Fruit fly (Drosophila melanogaster) whole organism, adult: Measurements from ENCODE around the gene CheB38c.

Experiments used
- CG11617 ChIP-seq: fragments of 200-800 bp; sonication (Bioruptor generic); optimal IDR thresholded peaks from 2 replicates; lab custom pipeline; 2017; ENCODE audit warnings: mild to moderate bottlenecking, missing biosample characterization, missing genetic modification reagents, missing genetic modification characterization
- CG12768 ChIP-seq: fragments of 200-800 bp; sonication (Bioruptor generic); optimal IDR thresholded peaks from 2 replicates; lab custom pipeline; 2017; ENCODE audit warnings: missing biosample characterization, missing genetic modification characterization, mild to moderate bottlenecking, moderate library complexity, missing genetic modification reagents
- CG14711 ChIP-seq: fragments of 200-800 bp; sonication (Bioruptor generic); optimal IDR thresholded peaks from 2 replicates; lab custom pipeline; 2018; ENCODE audit warnings: missing biosample characterization, mild to moderate bottlenecking, missing genetic modification characterization, moderate library complexity
- CG1620 ChIP-seq: fragments of 200-800 bp; sonication (Bioruptor generic); optimal IDR thresholded peaks from 2 replicates; lab custom pipeline; 2016; ENCODE audit warnings: missing biosample characterization, missing genetic modification characterization
- CG33017 ChIP-seq: fragments of 200-800 bp; sonication (Bioruptor generic); optimal IDR thresholded peaks from 2 replicates; lab custom pipeline; 2018; ENCODE audit warnings: missing biosample characterization, mild to moderate bottlenecking, missing genetic modification characterization, moderate library complexity
- CG5204 ChIP-seq: fragments of 200-800 bp; sonication (Bioruptor generic); optimal IDR thresholded peaks from 2 replicates; lab custom pipeline; 2016; ENCODE audit warnings: missing biosample characterization, missing genetic modification characterization
- CG7101 ChIP-seq: fragments of 200-800 bp; sonication (Bioruptor generic); optimal IDR thresholded peaks from 2 replicates; lab custom pipeline; 2018; ENCODE audit warnings: missing biosample characterization, mild to moderate bottlenecking, missing genetic modification characterization, moderate library complexity
- Clk ChIP-seq: fragments of 200-800 bp; sonication (Bioruptor generic); optimal IDR thresholded peaks from 2 replicates; lab custom pipeline; 2017; ENCODE audit warnings: missing biosample characterization, missing genetic modification characterization
- Crg-1 ChIP-seq: fragments of 200-800 bp; sonication (Bioruptor generic); optimal IDR thresholded peaks from 2 replicates; lab custom pipeline; 2016; ENCODE audit warnings: missing biosample characterization, missing genetic modification characterization
- Hr96 ChIP-seq: fragments of 200-800 bp; sonication (Bioruptor generic); optimal IDR thresholded peaks from 2 replicates; lab custom pipeline; 2016; ENCODE audit warnings: missing biosample characterization, missing genetic modification characterization
- Mnt ChIP-seq: fragments of 200-800 bp; sonication (Bioruptor generic); optimal IDR thresholded peaks from 2 replicates; lab custom pipeline; 2016; ENCODE audit warnings: missing biosample characterization, mild to moderate bottlenecking, missing genetic modification characterization
- bab1 ChIP-seq: fragments of 200-800 bp; sonication (Bioruptor generic); optimal IDR thresholded peaks from 3 replicates; lab custom pipeline; 2019; ENCODE audit warnings: missing biosample characterization, mild to moderate bottlenecking, missing genetic modification characterization, moderate library complexity
- cic ChIP-seq: fragments of 200-800 bp; sonication (Bioruptor generic); optimal IDR thresholded peaks from 2 replicates; lab custom pipeline; 2017; ENCODE audit warnings: missing biosample characterization, mild to moderate bottlenecking, missing genetic modification characterization, moderate library complexity
- cnc ChIP-seq, 2 experiments: fragments of >200 bp; optimal IDR thresholded peaks; 2 replicates each; lab custom pipeline; 2017
- kay ChIP-seq: fragments of 200-800 bp; sonication (Bioruptor generic); peaks from one replicate; lab custom pipeline; 2016; ENCODE audit warnings: missing biosample characterization, missing genetic modification characterization, borderline replicate concordance
- ovo ChIP-seq: fragments of 200-800 bp; sonication (Bioruptor generic); optimal IDR thresholded peaks from 2 replicates; lab custom pipeline; 2016; ENCODE audit warnings: missing biosample characterization, missing genetic modification characterization
- pad ChIP-seq: fragments of 200-800 bp; sonication (Bioruptor generic); optimal IDR thresholded peaks from 3 replicates; lab custom pipeline; 2017; ENCODE audit warnings: missing biosample characterization, missing genetic modification characterization, mild to moderate bottlenecking, moderate library complexity, missing genetic modification reagents
- tj ChIP-seq: fragments of 200-800 bp; sonication (Bioruptor generic); optimal IDR thresholded peaks from 3 replicates; lab custom pipeline; 2017; ENCODE audit warnings: missing biosample characterization, mild to moderate bottlenecking, missing genetic modification characterization, moderate library complexity
- toe ChIP-seq: fragments of 200-800 bp; sonication (Bioruptor generic); optimal IDR thresholded peaks from 2 replicates; lab custom pipeline; 2016; ENCODE audit warnings: missing biosample characterization, missing genetic modification characterization

CheB38c gene

DNA sequence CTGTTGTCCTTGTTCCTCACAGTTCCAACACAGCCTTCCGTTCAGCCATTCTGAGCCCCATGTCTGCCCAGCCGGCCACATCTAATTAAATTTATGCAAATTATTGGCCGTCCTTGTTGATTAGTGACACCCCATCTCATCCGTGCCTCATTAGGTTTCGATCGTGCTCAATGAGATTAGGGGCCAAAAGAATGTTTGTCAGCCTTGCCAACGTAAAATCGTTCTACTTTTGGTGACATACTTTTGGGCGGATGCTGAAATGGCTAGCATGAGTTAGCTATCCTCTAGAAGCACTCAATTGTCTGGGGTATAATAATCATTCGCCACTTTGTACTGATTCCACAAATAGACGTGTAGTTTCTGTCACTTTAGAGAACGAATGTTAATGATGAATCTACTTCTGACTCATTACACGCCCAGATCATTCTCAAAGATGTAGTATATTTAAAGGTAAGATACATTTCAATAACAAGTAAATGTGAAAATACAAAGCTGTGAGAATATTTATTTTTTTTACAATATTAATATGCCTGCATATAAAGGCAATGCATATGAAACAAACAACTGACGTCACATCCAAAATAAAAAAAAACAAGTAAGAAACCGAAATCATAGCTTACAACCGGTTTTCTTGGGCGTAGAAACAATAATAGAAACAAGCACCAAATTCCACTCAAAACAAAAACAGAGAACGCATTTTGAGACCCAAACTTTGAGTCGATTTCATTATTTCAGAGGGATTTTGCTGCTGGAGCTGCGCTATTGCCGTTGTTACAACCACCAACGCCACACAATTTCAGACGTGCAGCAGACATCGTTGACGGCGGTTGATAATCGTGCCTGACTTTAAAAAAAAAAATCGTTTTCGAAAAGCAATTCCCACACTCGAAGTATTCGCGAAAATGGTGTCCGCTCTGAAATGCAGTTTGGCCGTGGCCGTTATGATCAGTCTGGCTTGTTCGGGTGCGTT, 38.0 kb upstream of the CheB38c start, which contains the start of gene bero:
Gene bero (plus strand): TSS at position 325 of the 970 bp plus-strand sequence.
- TF ChIP-seq cnc (optimal IDR thresholded peaks at IDR 0.05; lab: Kevin White, UChicago), result peak; percentile 53 to 70
- no peak for TF ChIP-seq Clk (GFP tag; lab: Kevin White, UChicago)
- TF ChIP-seq kay (GFP tag; lab: Kevin White, UChicago), result peak; percentile 96
- TF ChIP-seq CG7101, result no peak

DNA sequence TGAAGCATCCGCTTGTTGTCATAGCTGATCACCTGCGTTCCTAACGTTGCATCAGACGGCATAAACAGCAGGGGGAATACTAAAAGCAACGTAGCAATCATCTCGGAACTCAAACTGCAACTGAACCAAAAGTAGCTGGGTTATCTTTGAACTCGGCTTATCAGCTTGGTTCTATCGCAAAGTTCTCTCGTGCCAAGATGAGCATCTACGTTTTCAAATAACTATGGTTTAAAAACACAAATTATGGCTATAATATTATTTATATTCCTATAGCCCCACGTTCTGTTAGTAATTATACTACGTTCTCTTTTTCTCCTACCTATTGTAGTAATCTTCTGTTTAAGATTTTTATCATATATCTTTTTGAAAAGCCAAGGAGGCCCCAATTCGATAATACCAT, 37.1 kb upstream of the CheB38c start, which contains the start of gene CG14400:
Gene CG14400 (minus strand): TSS at position 101 of the 400 bp plus-strand sequence.
- TF ChIP-seq CG14711 (tag; lab: Kevin White, UChicago) (no peak), Crg-1 (GFP tag; lab: Kevin White, UChicago) (no peak), Mnt (GFP tag; lab: Kevin White, UChicago) (no peak), Clk (GFP tag; lab: Kevin White, UChicago) (no peak), cic (GFP tag; lab: Kevin White, UChicago) (no peak), CG5204 (GFP tag; lab: Kevin White, UChicago) (no peak), cnc (optimal IDR thresholded peaks at IDR 0.05; lab: Kevin White, UChicago) (no peak), CG7101 (no peak), pad (GFP tag; lab: Kevin White, UChicago) (no peak), CG12768 (GFP tag; lab: Kevin White, UChicago) (no peak), ovo (GFP tag; lab: Kevin White, UChicago) (no peak), Hr96 (GFP tag; lab: Kevin White, UChicago) (no peak), toe (GFP tag; lab: Kevin White, UChicago) (no peak), tj (GFP tag; lab: Kevin White, UChicago) (no peak), CG1620 (GFP tag; lab: Kevin White, UChicago) (no peak), bab1 (GFP tag; lab: Kevin White, UChicago) (no peak), kay (GFP tag; lab: Kevin White, UChicago) (no peak)

DNA sequence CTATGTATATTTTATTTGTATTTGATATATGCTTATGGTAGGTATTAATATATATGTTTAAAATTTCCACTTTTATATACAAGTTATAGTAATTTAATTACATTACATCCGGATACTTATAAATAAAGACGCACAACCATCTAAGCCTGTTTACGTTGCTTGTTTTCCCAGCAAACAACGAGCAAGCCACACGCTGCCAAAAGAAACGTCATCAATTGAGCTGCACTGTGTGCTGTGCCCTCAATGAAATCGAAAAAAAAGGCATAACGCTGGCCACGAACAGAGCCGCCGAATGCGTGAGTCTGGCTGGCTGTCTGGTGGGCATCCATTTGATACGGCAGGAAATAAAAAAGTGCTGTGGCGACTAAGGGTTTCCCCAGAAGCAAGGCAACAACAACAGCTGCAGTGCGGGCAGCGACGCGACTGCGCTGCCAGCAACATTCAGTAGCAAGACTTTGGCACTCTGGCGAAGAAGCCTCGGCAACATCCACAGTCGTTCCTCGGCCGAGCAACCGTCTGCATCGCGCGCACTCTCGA, 31.5 kb upstream of the CheB38c start, which contains the start of gene twit:
Gene twit (plus strand): TSS at position 487 of the 537 bp plus-strand sequence.
- TF ChIP-seq kay (GFP tag; lab: Kevin White, UChicago), result no peak
- no peak for TF ChIP-seq Clk (GFP tag; lab: Kevin White, UChicago)
- TF ChIP-seq CG33017 (tag; lab: Kevin White, UChicago), result no peak
- TF ChIP-seq CG7101, result no peak
- no peak for TF ChIP-seq CG14711 (tag; lab: Kevin White, UChicago)
- TF ChIP-seq CG11617 (GFP tag; lab: Kevin White, UChicago), result no peak
- TF ChIP-seq pad (GFP tag; lab: Kevin White, UChicago), result no peak
- TF ChIP-seq CG1620 (GFP tag; lab: Kevin White, UChicago), result no peak
- no peak for TF ChIP-seq bab1 (GFP tag; lab: Kevin White, UChicago)

DNA sequence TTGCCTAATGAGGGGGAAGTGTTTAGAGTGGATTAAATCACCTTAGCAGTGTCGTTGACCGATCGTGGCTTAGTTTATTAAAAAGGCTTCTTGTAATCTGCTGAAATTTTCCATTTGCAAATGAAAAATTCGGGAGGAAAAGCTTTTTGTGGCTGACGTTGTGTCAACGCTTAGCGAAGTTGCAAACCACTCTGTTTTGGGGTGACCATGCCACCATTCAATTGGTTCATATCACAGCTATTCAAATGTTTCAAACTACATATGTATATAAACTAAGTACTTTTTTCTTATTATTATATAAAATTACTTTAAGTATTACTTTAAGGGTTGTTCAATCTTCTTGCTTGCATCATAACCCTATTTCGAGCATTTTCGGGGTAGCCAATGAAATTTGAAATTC, 30.9 kb upstream of the CheB38c start:
- TF ChIP-seq pad (GFP tag; lab: Kevin White, UChicago) (no peak), CG1620 (GFP tag; lab: Kevin White, UChicago) (no peak), Mnt (GFP tag; lab: Kevin White, UChicago) (no peak)

DNA sequence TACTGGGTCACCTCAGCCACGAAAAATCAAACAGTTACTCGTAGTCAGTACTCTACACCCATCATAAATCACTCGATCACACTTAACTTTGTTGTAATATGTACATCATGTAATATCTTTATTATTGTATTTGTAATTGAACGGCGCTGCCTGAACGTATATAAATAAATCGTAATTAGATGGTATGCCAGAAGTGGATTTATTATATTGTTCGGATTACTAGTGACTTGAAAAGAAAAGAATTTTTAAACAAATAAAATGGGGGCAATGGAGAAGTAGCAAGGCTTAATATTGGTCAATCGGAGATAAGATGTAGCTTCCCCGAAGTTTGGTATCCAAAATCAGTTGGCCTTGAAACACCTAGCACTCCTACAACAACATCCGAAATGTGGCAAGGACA, 28.3 kb upstream of the CheB38c start, which contains the start of gene CG14402:
Gene CG14402 (plus strand): TSS at position 301 of the 400 bp plus-strand sequence.
- TF ChIP-seq Crg-1 (GFP tag; lab: Kevin White, UChicago), result no peak
- TF ChIP-seq CG14711 (tag; lab: Kevin White, UChicago), result no peak
- TF ChIP-seq toe (GFP tag; lab: Kevin White, UChicago), result no peak
- TF ChIP-seq cnc (optimal IDR thresholded peaks at IDR 0.05; lab: Kevin White, UChicago), result no peak
- no peak for TF ChIP-seq CG33017 (tag; lab: Kevin White, UChicago)
- TF ChIP-seq cic (GFP tag; lab: Kevin White, UChicago), result no peak
- no peak for TF ChIP-seq Clk (GFP tag; lab: Kevin White, UChicago)
- no peak for TF ChIP-seq CG7101
- TF ChIP-seq pad (GFP tag; lab: Kevin White, UChicago), result no peak
- TF ChIP-seq Hr96 (GFP tag; lab: Kevin White, UChicago), result no peak
- TF ChIP-seq Mnt (GFP tag; lab: Kevin White, UChicago), result no peak
- TF ChIP-seq CG12768 (GFP tag; lab: Kevin White, UChicago), result no peak
- TF ChIP-seq ovo (GFP tag; lab: Kevin White, UChicago), result no peak

DNA sequence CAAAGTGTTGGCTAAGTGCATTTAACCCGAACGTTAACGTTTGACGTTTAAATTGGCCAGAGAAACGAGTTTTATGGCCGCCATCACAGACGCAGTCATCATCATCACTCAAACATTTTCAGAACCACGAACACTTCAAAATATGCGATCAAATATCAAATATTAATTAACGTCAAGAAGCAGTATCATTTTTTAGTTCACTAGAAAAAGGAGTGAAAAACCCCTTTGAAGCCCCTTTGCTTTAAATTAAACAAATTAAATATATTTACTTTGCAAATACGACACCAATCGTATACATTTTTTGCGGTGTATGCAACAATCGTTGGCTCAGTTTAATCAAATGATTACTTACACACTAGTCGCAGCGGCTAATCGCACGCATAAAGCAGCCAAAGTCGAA, 23.7 kb upstream of the CheB38c start:
- TF ChIP-seq Clk (GFP tag; lab: Kevin White, UChicago), result no peak
- TF ChIP-seq cnc (optimal IDR thresholded peaks at IDR 0.05; lab: Kevin White, UChicago), result no peak
- no peak for TF ChIP-seq CG7101
- TF ChIP-seq CG33017 (tag; lab: Kevin White, UChicago), result no peak
- TF ChIP-seq CG12768 (GFP tag; lab: Kevin White, UChicago), result no peak
- no peak for TF ChIP-seq ovo (GFP tag; lab: Kevin White, UChicago)
- no peak for TF ChIP-seq Mnt (GFP tag; lab: Kevin White, UChicago)
- no peak for TF ChIP-seq bab1 (GFP tag; lab: Kevin White, UChicago)
- no peak for TF ChIP-seq CG1620 (GFP tag; lab: Kevin White, UChicago)
